Worm (Caenorhabditis elegans) whole organism, mixed stage, embryonic: ENCODE data around the gene T19D2.3.

Experiments used
- M03D4.4 ChIP-seq: sonication (generic microtip); optimal IDR thresholded peaks from 2 replicates; lab custom pipeline; 2017; ENCODE audit warnings: mild to moderate bottlenecking, missing genetic modification characterization, missing compliant biosample characterization
- bed-3 ChIP-seq: fragments of 200-800 bp; sonication (Bioruptor generic); optimal IDR thresholded peaks from 3 replicates; lab custom pipeline; 2018; ENCODE audit warnings: mild to moderate bottlenecking, missing genetic modification characterization, moderate library complexity, missing compliant biosample characterization
- ceh-39 ChIP-seq: fragments of 150-350 bp; optimal IDR thresholded peaks from 2 replicates; lab custom pipeline; 2014; ENCODE audit warnings: missing biosample characterization, missing genetic modification characterization
- ceh-43 ChIP-seq: fragments of 200-800 bp; sonication (Bioruptor generic); optimal IDR thresholded peaks from 2 replicates; lab custom pipeline; 2018; ENCODE audit warnings: mild to moderate bottlenecking, missing genetic modification characterization, moderate library complexity, missing compliant biosample characterization
- ceh-83 ChIP-seq: fragments of 200-800 bp; sonication (Bioruptor generic); optimal IDR thresholded peaks from 2 replicates; lab custom pipeline; 2018; ENCODE audit warnings: mild to moderate bottlenecking, missing genetic modification characterization, missing compliant biosample characterization
- ces-1 ChIP-seq: fragments of 150-350 bp; optimal IDR thresholded peaks from 2 replicates; lab custom pipeline; 2014; ENCODE audit warnings: missing biosample characterization, missing genetic modification reagents, missing genetic modification characterization
- cnd-1 ChIP-seq: fragments of 200-800 bp; sonication (Bioruptor generic); optimal IDR thresholded peaks from 2 replicates; lab custom pipeline; 2018; ENCODE audit warnings: mild to moderate bottlenecking, missing genetic modification characterization, missing compliant biosample characterization
- drap-1 ChIP-seq: fragments of 200-800 bp; sonication (Bioruptor generic); optimal IDR thresholded peaks from 3 replicates; lab custom pipeline; 2018; ENCODE audit warnings: mild to moderate bottlenecking, missing genetic modification characterization, missing compliant biosample characterization
- elt-1 ChIP-seq: sonication (generic microtip); optimal IDR thresholded peaks from 2 replicates; lab custom pipeline; 2017; ENCODE audit warnings: missing genetic modification characterization, mild to moderate bottlenecking, missing compliant biosample characterization, antibody characterized with exemption, moderate library complexity, borderline replicate concordance; ENCODE audit not compliant: insufficient read depth
- elt-3 ChIP-seq: fragments of 150-350 bp; optimal IDR thresholded peaks from 2 replicates; lab custom pipeline; 2014; ENCODE audit warnings: missing biosample characterization, missing genetic modification characterization
- flh-1 ChIP-seq: fragments of 200-800 bp; sonication (Bioruptor generic); optimal IDR thresholded peaks from 2 replicates; lab custom pipeline; 2018; ENCODE audit warnings: mild to moderate bottlenecking, missing genetic modification characterization, moderate library complexity, missing compliant biosample characterization
- ham-2 ChIP-seq: fragments of 200-800 bp; sonication (Bioruptor generic); optimal IDR thresholded peaks from 2 replicates; lab custom pipeline; 2018; ENCODE audit warnings: mild to moderate bottlenecking, missing genetic modification characterization, missing compliant biosample characterization
- hlh-1 ChIP-seq: fragments of 150-350 bp; optimal IDR thresholded peaks from 2 replicates; lab custom pipeline; 2014; ENCODE audit warnings: missing biosample characterization, missing genetic modification reagents, missing genetic modification characterization
- lin-13 ChIP-seq: fragments of 150-350 bp; optimal IDR thresholded peaks from 2 replicates; lab custom pipeline; 2014; ENCODE audit warnings: missing biosample characterization, missing genetic modification characterization
- lin-32 ChIP-seq: fragments of 200-800 bp; sonication (Bioruptor generic); optimal IDR thresholded peaks from 2 replicates; lab custom pipeline; 2018; ENCODE audit warnings: mild to moderate bottlenecking, missing genetic modification characterization, missing compliant biosample characterization
- lsy-2 ChIP-seq: fragments of 150-350 bp; optimal IDR thresholded peaks from 2 replicates; lab custom pipeline; 2014; ENCODE audit warnings: missing biosample characterization, missing genetic modification characterization
- mep-1 ChIP-seq: fragments of 150-350 bp; optimal IDR thresholded peaks from 2 replicates; lab custom pipeline; 2017; ENCODE audit warnings: missing biosample characterization, missing genetic modification reagents, missing genetic modification characterization, inconsistent platforms
- mls-2 ChIP-seq: sonication (generic microtip); optimal IDR thresholded peaks from 2 replicates; lab custom pipeline; 2016; ENCODE audit warnings: mild to moderate bottlenecking, missing genetic modification characterization, moderate library complexity, missing compliant biosample characterization
- nhr-12 ChIP-seq: fragments of 150-350 bp; optimal IDR thresholded peaks from 2 replicates; lab custom pipeline; 2014; ENCODE audit warnings: missing biosample characterization, missing genetic modification characterization
- nhr-237 ChIP-seq: fragments of 150-350 bp; optimal IDR thresholded peaks from 2 replicates; lab custom pipeline; 2014; ENCODE audit warnings: missing biosample characterization, missing genetic modification characterization
- nhr-28 ChIP-seq: fragments of 150-350 bp; optimal IDR thresholded peaks from 2 replicates; lab custom pipeline; 2014; ENCODE audit warnings: missing biosample characterization, missing genetic modification characterization
- nhr-76 ChIP-seq: sonication (generic microtip); optimal IDR thresholded peaks from 2 replicates; lab custom pipeline; 2017; ENCODE audit warnings: missing biosample characterization, missing genetic modification characterization
- pha-4 ChIP-seq: fragments of 150-350 bp; optimal IDR thresholded peaks from 2 replicates; lab custom pipeline; 2018; ENCODE audit warnings: missing biosample characterization, missing genetic modification reagents, missing genetic modification characterization
- sem-2 ChIP-seq: fragments of 200-800 bp; sonication (Bioruptor generic); optimal IDR thresholded peaks from 2 replicates; lab custom pipeline; 2018; ENCODE audit warnings: mild to moderate bottlenecking, missing genetic modification characterization, missing compliant biosample characterization
- sptf-1 ChIP-seq: sonication (generic microtip); optimal IDR thresholded peaks from 2 replicates; lab custom pipeline; 2017; ENCODE audit warnings: mild to moderate bottlenecking, missing genetic modification characterization, moderate library complexity, missing compliant biosample characterization
- tbx-8 ChIP-seq: fragments of 200-800 bp; sonication (Bioruptor generic); optimal IDR thresholded peaks from 2 replicates; lab custom pipeline; 2018; ENCODE audit warnings: mild to moderate bottlenecking, missing genetic modification characterization, moderate library complexity, missing compliant biosample characterization
- unc-120 ChIP-seq: sonication (generic microtip); optimal IDR thresholded peaks from 2 replicates; lab custom pipeline; 2017; ENCODE audit warnings: missing genetic modification characterization, missing compliant biosample characterization; ENCODE audit not compliant: poor library complexity, severe bottlenecking
- unc-39 ChIP-seq: fragments of 150-350 bp; optimal IDR thresholded peaks from 2 replicates; lab custom pipeline; 2014; ENCODE audit warnings: missing biosample characterization, missing genetic modification characterization
- unc-62 ChIP-seq: fragments of 150-350 bp; optimal IDR thresholded peaks from 2 replicates; lab custom pipeline; 2014; ENCODE audit warnings: missing biosample characterization, missing genetic modification reagents, missing genetic modification characterization
- ztf-11 ChIP-seq: fragments of 150-350 bp; optimal IDR thresholded peaks from 2 replicates; lab custom pipeline; 2014; ENCODE audit warnings: missing biosample characterization, missing genetic modification characterization

The T19D2.3 gene

DNA sequence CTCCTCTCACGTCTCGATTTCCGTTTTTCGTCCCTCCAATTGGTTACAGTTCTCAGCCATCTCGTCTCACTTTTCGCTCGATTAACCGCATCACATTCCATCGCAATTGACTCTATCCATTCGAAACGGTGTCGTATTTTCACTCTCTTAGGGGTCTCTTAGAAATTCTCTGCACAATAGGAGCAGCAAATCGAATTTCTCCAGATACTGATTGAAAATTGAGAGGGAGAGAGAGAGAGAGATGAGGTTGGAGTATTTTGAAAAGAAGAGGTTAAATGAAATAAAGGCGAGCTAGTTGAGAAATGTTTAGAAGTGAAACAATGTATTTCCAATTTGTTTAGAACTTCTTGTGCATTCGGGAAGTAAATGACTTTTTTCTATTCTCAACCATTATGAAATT lies 37.7 kb upstream of the T19D2.3 start:
- no peak for TF ChIP-seq nhr-76 (tag; lab: Kevin White, UChicago)
- no peak for TF ChIP-seq nhr-237 (tag; lab: Kevin White, UChicago)
- no peak for TF ChIP-seq unc-62 (GFP tag; lab: Kevin White, UChicago)
- no peak for TF ChIP-seq sptf-1 (tag; lab: Kevin White, UChicago)
- peak; percentile 96 for TF ChIP-seq ces-1 (GFP tag; lab: Kevin White, UChicago)
- TF ChIP-seq ztf-11 (tag; lab: Kevin White, UChicago) = no peak

DNA sequence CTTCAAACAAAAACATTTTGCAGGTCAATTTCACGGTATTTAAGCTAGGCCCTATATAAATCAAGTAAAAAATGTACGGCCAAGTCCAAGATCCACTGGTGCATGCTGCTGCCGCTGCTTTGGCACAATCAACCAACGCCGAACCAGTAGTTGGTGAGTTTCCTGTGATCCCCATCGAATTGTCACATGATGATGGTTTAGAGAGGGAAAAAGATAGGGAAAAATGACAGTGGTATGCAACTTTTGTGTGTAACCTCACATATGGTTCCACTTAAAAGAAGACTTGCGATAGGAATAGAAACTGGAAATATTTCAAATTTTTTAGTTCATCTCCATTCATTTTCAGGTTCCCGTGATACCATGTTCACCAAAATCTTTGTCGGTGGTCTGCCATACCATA lies 34.5 kb upstream of the T19D2.3 start, which contains the start of gene sup-12:
Gene sup-12 (plus strand): TSS at position 17 of the 400 bp plus-strand sequence.
- TF ChIP-seq ces-1 (GFP tag; lab: Kevin White, UChicago) = no peak
- TF ChIP-seq ceh-39 (tag; lab: Kevin White, UChicago) = no peak
- no peak for TF ChIP-seq pha-4 (tag; lab: Kevin White, UChicago)
- TF ChIP-seq unc-120 (tag; lab: Kevin White, UChicago) = no peak
- TF ChIP-seq elt-3 = no peak
- TF ChIP-seq unc-62 (GFP tag; lab: Kevin White, UChicago) = no peak
- TF ChIP-seq nhr-28 (tag; lab: Kevin White, UChicago) = no peak
- TF ChIP-seq nhr-76 (tag; lab: Kevin White, UChicago) = no peak
- no peak for TF ChIP-seq nhr-237 (tag; lab: Kevin White, UChicago)
- no peak for TF ChIP-seq drap-1 (GFP tag; lab: Kevin White, UChicago)
- TF ChIP-seq, all 35 proteins: peak for 0

DNA sequence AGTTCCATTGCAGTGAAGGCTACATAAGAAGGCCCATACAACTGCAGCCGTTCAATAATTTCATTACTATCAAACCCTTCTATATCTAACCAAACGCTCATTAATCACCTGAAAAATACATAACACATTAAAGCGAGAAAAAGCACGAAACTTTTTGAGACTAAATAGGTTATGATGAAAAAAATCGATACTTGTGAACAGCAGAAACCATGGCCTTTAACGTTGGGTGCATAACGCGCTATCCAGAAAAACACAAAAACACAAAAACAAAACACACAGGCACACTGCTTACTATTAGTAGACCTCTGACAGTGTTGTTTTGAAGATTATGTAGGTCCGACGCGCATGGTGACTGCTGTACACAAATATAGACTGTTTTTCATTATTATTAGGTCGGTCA lies 27.8 kb upstream of the T19D2.3 start, which contains the start of gene T22B2.5:
Gene T22B2.5 (minus strand): TSS at position 101 of the 400 bp plus-strand sequence.
- TF ChIP-seq unc-120 (tag; lab: Kevin White, UChicago) = no peak
- no peak for TF ChIP-seq hlh-1
- no peak for TF ChIP-seq tbx-8 (GFP tag; lab: Kevin White, UChicago)
- TF ChIP-seq lsy-2 (tag; lab: Kevin White, UChicago) = no peak
- TF ChIP-seq mep-1 (tag; lab: Kevin White, UChicago) = no peak
- TF ChIP-seq ceh-39 (tag; lab: Kevin White, UChicago) = no peak
- no peak for TF ChIP-seq flh-1 (GFP tag; lab: Kevin White, UChicago)
- no peak for TF ChIP-seq nhr-12 (tag; lab: Kevin White, UChicago)
- no peak for TF ChIP-seq unc-62 (GFP tag; lab: Kevin White, UChicago)
- TF ChIP-seq lin-32 (GFP tag; lab: Kevin White, UChicago) = no peak
- TF ChIP-seq ham-2 = no peak
- TF ChIP-seq pha-4 (tag; lab: Kevin White, UChicago) = no peak
- TF ChIP-seq mls-2 = no peak
- TF ChIP-seq M03D4.4 = no peak
- no peak for TF ChIP-seq nhr-237 (tag; lab: Kevin White, UChicago)
- TF ChIP-seq elt-1 (tag; lab: Kevin White, UChicago) = no peak
- TF ChIP-seq unc-39 = no peak
- TF ChIP-seq bed-3 (GFP tag; lab: Kevin White, UChicago) = no peak
- no peak for TF ChIP-seq cnd-1 (tag; lab: Kevin White, UChicago)

DNA sequence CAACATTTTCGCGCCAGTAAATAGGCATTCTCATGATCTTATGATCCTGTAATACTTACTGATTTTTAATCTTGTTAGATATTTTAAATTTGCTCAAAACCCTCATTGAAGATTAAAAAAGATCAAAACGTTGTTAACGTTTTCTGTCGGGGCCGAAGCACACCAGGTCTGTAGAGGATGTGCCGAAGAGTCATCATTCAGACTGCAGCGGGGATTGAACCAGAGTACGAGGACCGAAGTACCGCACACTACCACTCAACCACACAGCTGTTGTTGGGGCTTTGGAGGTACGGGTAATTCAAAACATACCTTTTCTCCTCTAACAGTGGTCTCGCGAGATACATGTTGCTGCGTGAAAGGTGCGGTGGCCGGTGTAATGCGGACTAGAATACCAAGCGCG lies 24.8 kb upstream of the T19D2.3 start:
- peak; percentile 78 for TF ChIP-seq drap-1 (GFP tag; lab: Kevin White, UChicago)
- TF ChIP-seq lin-13 (tag; lab: Kevin White, UChicago) = peak; percentile 37
- peak; percentile 81 for TF ChIP-seq ceh-83 (GFP tag; lab: Kevin White, UChicago)
- TF ChIP-seq unc-120 (tag; lab: Kevin White, UChicago) = peak; percentile 9
- TF ChIP-seq ceh-39 (tag; lab: Kevin White, UChicago) = no peak
- peak; percentile 25 for TF ChIP-seq bed-3 (GFP tag; lab: Kevin White, UChicago)
- TF ChIP-seq sem-2 (GFP tag; lab: Kevin White, UChicago) = peak; percentile 40
- TF ChIP-seq unc-62 (GFP tag; lab: Kevin White, UChicago) = no peak
- TF ChIP-seq cnd-1 (tag; lab: Kevin White, UChicago) = peak; percentile 74
- peak; percentile 78 for TF ChIP-seq hlh-1
- peak; percentile 75 for TF ChIP-seq sptf-1 (tag; lab: Kevin White, UChicago)
- peak; percentile 6 for TF ChIP-seq flh-1 (GFP tag; lab: Kevin White, UChicago)
- peak; percentile 73 for TF ChIP-seq ceh-43 (GFP tag; lab: Kevin White, UChicago)
- peak; percentile 69 for TF ChIP-seq lin-32 (GFP tag; lab: Kevin White, UChicago)
- no peak for TF ChIP-seq nhr-12 (tag; lab: Kevin White, UChicago)
- TF ChIP-seq pha-4 (tag; lab: Kevin White, UChicago) = no peak
- peak; percentile 24 for TF ChIP-seq ham-2
- no peak for TF ChIP-seq unc-39
- TF ChIP-seq mep-1 (tag; lab: Kevin White, UChicago) = no peak
- peak; percentile 46 for TF ChIP-seq mls-2
- TF ChIP-seq M03D4.4 = peak; percentile 82
